Fruit fly (Drosophila melanogaster) whole organism, prepupa: ENCODE data around the gene ouib.

ENCODE experiments used
- Blimp-1 ChIP-seq: fragments of 200-800 bp; sonication (Bioruptor generic); optimal IDR thresholded peaks from 3 replicates; lab custom pipeline; 2017; ENCODE audit warnings: missing biosample characterization, missing genetic modification characterization, mild to moderate bottlenecking, moderate library complexity, missing genetic modification reagents
- CG11762 ChIP-seq: fragments of 200-800 bp; sonication (Bioruptor generic); optimal IDR thresholded peaks from 3 replicates; lab custom pipeline; 2016; ENCODE audit warnings: missing biosample characterization, missing genetic modification characterization; ENCODE audit not compliant: insufficient read depth
- CG3032 ChIP-seq: fragments of 200-800 bp; optimal IDR thresholded peaks from 2 replicates; lab custom pipeline; 2019; ENCODE audit warnings: missing biosample characterization, mild to moderate bottlenecking, missing genetic modification characterization, moderate library complexity
- CG6792 ChIP-seq: fragments of 200-800 bp; sonication (Bioruptor generic); optimal IDR thresholded peaks from 3 replicates; lab custom pipeline; 2016; ENCODE audit warnings: missing biosample characterization, missing genetic modification characterization
- CG6854 ChIP-seq: fragments of 200-800 bp; sonication (Bioruptor generic); optimal IDR thresholded peaks from 2 replicates; lab custom pipeline; 2017; ENCODE audit warnings: missing biosample characterization, mild to moderate bottlenecking, missing genetic modification characterization
- Smox ChIP-seq: fragments of 200-800 bp; sonication (Bioruptor generic); optimal IDR thresholded peaks from 3 replicates; lab custom pipeline; 2016; ENCODE audit warnings: missing biosample characterization, missing genetic modification characterization
- fd85E ChIP-seq: fragments of 200-800 bp; sonication (Bioruptor generic); optimal IDR thresholded peaks from 3 replicates; lab custom pipeline; 2016; ENCODE audit warnings: missing biosample characterization, missing genetic modification characterization
- salr ChIP-seq, 2 experiments: fragments of 200-800 bp; sonication (Bioruptor generic); optimal IDR thresholded peaks; 3 replicates each; lab custom pipeline; 2016 to 2018; ENCODE audit warnings: missing biosample characterization in 2 of 2, missing genetic modification characterization in 2 of 2, mild to moderate bottlenecking in 1 of 2

dm6 chr3R:8694110-8694826 is 31.0 kb upstream of the ouib start:
- TF ChIP-seq fd85E, result peak; percentile 21
- TF ChIP-seq Blimp-1 (GFP tag; lab: Kevin White, UChicago), result no peak
- no peak for TF ChIP-seq CG6854 (GFP tag; lab: Kevin White, UChicago)
- TF ChIP-seq CG3032 (tag; lab: Kevin White, UChicago), result peak; percentile 75
- TF ChIP-seq Smox (GFP tag; lab: Kevin White, UChicago), result no peak
- TF ChIP-seq CG6792, result peak; percentile 16
- peak; percentile 72 for TF ChIP-seq CG11762 (GFP tag; lab: Kevin White, UChicago)
- TF ChIP-seq salr (GFP tag; optimal IDR thresholded peaks at IDR 0.05; lab: Kevin White, UChicago), result peak; percentile 64 to 77
